Fruit fly (Drosophila melanogaster) whole organism, wandering third instar larva: ENCODE data around the gene PolE2.

ENCODE experiments used
- CG32264 ChIP-seq: fragments of 200-800 bp; sonication (Bioruptor generic); optimal IDR thresholded peaks from 2 replicates; lab custom pipeline; 2016; ENCODE audit warnings: missing biosample characterization, missing genetic modification characterization
- Rel ChIP-seq, 2 experiments: fragments of 200-800 bp; sonication (Bioruptor generic) in 1 of 2; optimal IDR thresholded peaks; 2 replicates in 1 of 2; 3 replicates in 1 of 2; lab custom pipeline; 2016 to 2019; ENCODE audit warnings: mild to moderate bottlenecking in 2 of 2, missing biosample characterization in 2 of 2, missing genetic modification characterization in 2 of 2, moderate library complexity in 1 of 2
- fru ChIP-seq: fragments of 200-800 bp; sonication (Bioruptor generic); optimal IDR thresholded peaks from 3 replicates; lab custom pipeline; 2016; ENCODE audit warnings: missing biosample characterization, mild to moderate bottlenecking, missing genetic modification characterization
- h ChIP-seq: fragments of 200-800 bp; sonication (Bioruptor generic); optimal IDR thresholded peaks from 3 replicates; lab custom pipeline; 2016; ENCODE audit warnings: missing biosample characterization, mild to moderate bottlenecking, missing genetic modification characterization
- lola ChIP-seq: fragments of >200 bp; optimal IDR thresholded peaks from 2 replicates; lab custom pipeline; 2017; ENCODE audit warnings: missing biosample characterization, missing genetic modification characterization

- TF ChIP-seq lola (no peak), Rel (GFP tag; optimal IDR thresholded peaks at IDR 0.05; lab: Kevin White, UChicago) (no peak), Rel (tag; optimal IDR thresholded peaks at IDR 0.05; lab: Kevin White, UChicago) (no peak), fru (GFP tag; lab: Kevin White, UChicago) (no peak), h (GFP tag; lab: Kevin White, UChicago) (no peak), CG32264 (GFP tag; lab: Kevin White, UChicago) (no peak)
Observed at dm6 chr3L:5848929-5849328, 48.3 kb downstream of the PolE2 start.
